Fruit fly (Drosophila melanogaster) whole organism, embryonic: ENCODE data around the gene Cngl.
A peak's percentile ranks its signal among the peaks of the same experiment; 100 is the strongest.

Source experiments
- CG11560 ChIP-seq: fragments of 200-800 bp; sonication (Bioruptor generic); IDR thresholded peaks from 3 replicates; pipeline ENCODE4 v1.3.6; 2022; ENCODE audit warnings: missing biosample characterization, missing genetic modification characterization
- CG17912 ChIP-seq: fragments of 200-800 bp; sonication (Bioruptor generic); optimal IDR thresholded peaks from 2 replicates; lab custom pipeline; 2018; ENCODE audit warnings: missing biosample characterization, mild to moderate bottlenecking, missing genetic modification characterization
- CG2129 ChIP-seq: fragments of 200-800 bp; sonication (Bioruptor generic); IDR thresholded peaks from 2 replicates; pipeline ENCODE4 v1.3.6; 2022; ENCODE audit warnings: missing biosample characterization, missing genetic modification characterization; ENCODE audit not compliant: partially characterized antibody
- CG7963 ChIP-seq: fragments of 200-800 bp; sonication (Bioruptor generic); IDR thresholded peaks from 3 replicates; pipeline ENCODE4 v1.3.6; 2022; ENCODE audit warnings: missing biosample characterization, missing genetic modification characterization; ENCODE audit not compliant: partially characterized antibody
- Hmr ChIP-seq: fragments of 200-800 bp; sonication (Bioruptor generic); optimal IDR thresholded peaks from 3 replicates; lab custom pipeline; 2017; ENCODE audit warnings: mild to moderate bottlenecking, missing biosample characterization, missing genetic modification reagents, missing genetic modification characterization
- Med ChIP-seq: fragments of 200-800 bp; sonication (Bioruptor generic); peaks from one replicate; lab custom pipeline; 2016; ENCODE audit warnings: missing biosample characterization, missing genetic modification characterization, mild to moderate bottlenecking, inconsistent platforms, moderate library complexity
- Sry-β ChIP-seq: fragments of 200-800 bp; sonication (Bioruptor generic); optimal IDR thresholded peaks from 2 replicates; lab custom pipeline; 2018; ENCODE audit warnings: missing biosample characterization, mild to moderate bottlenecking, missing genetic modification characterization, moderate library complexity
- bcd ChIP-seq: fragments of 200-800 bp; sonication (Bioruptor generic); optimal IDR thresholded peaks from 2 replicates; lab custom pipeline; 2017; ENCODE audit warnings: missing biosample characterization, mild to moderate bottlenecking, missing genetic modification characterization
- bowl ChIP-seq: fragments of 200-800 bp; sonication (Bioruptor generic); IDR thresholded peaks from 2 replicates; pipeline ENCODE4 v1.3.6; 2022; ENCODE audit warnings: missing biosample characterization, missing genetic modification characterization
- gce ChIP-seq: fragments of 200-800 bp; sonication (Bioruptor generic); IDR thresholded peaks from 3 replicates; pipeline ENCODE4 v1.3.6; 2022; ENCODE audit warnings: missing biosample characterization, missing genetic modification characterization
- p53 ChIP-seq: fragments of 200-800 bp; sonication (Bioruptor generic); optimal IDR thresholded peaks from 2 replicates; lab custom pipeline; 2016; ENCODE audit warnings: missing biosample characterization, missing genetic modification characterization
- schlank ChIP-seq: fragments of 200-800 bp; sonication (Bioruptor generic); optimal IDR thresholded peaks from 2 replicates; lab custom pipeline; 2018; ENCODE audit warnings: missing biosample characterization, mild to moderate bottlenecking, missing genetic modification characterization
- sima ChIP-seq: fragments of 200-800 bp; sonication (Bioruptor generic); optimal IDR thresholded peaks from 2 replicates; lab custom pipeline; 2016; ENCODE audit warnings: missing biosample characterization, missing genetic modification characterization

- TF ChIP-seq p53 (GFP tag; lab: Kevin White, UChicago) (no peak), gce (no peak), CG2129 (GFP tag; lab: Robert Waterston, UW) (no peak), bcd (GFP tag; lab: Kevin White, UChicago) (no peak), sima (GFP tag; lab: Kevin White, UChicago) (no peak), Med (GFP tag; lab: Kevin White, UChicago) (peak; percentile 68), Hmr (no peak), Sry-β (GFP tag; lab: Kevin White, UChicago) (no peak), CG17912 (GFP tag; lab: Kevin White, UChicago) (no peak), schlank (tag; lab: Kevin White, UChicago) (no peak), CG11560 (no peak), bowl (GFP tag; lab: Robert Waterston, UW) (no peak), CG7963 (GFP tag; lab: Robert Waterston, UW) (no peak)
Measured at dm6 chrX:15406811-15407210, 34.2 kb downstream of the Cngl start.
